Fruit fly (Drosophila melanogaster): ENCODE data around the gene CG10068.

DNA sequence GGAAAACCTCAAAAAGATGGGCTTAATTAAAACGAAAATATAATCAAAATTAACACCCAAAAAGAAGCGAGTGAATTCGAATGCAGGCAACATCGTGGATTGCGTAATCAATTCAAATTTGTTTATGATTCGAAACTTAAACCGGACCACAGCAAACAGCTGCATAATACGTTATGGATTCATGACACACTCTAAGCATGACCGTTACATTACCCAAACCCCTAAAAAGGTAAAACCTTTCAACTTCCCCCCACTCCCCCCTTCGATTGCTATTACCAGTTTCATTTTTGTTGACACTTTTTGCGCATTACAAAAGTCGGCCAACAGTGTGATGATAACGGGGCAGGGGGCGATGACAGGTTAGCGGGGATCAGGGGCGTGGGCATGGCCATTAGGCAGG lies 42.1 kb upstream of the CG10068 start:
- TF ChIP-seq CTCF (optimal IDR thresholded peaks at IDR 0.05), result no peak
- no peak for TF ChIP-seq CG8478 (optimal IDR thresholded peaks at IDR 0.05)

Measured in S2 (cell line).